Worm (Caenorhabditis elegans) whole organism, young adult: Measurements from ENCODE around the gene klp-3.

Source experiments
- B0035.1 ChIP-seq: sonication (generic microtip); optimal IDR thresholded peaks from 2 replicates; lab custom pipeline; 2016; ENCODE audit warnings: missing genetic modification characterization, mild to moderate bottlenecking, missing compliant biosample characterization, missing genotype, missing genetic modification reagents
- B0336.3 ChIP-seq: fragments of 200-800 bp; sonication (Bioruptor generic); IDR thresholded peaks from 2 replicates; pipeline ENCODE4 v1.3.6; 2022; ENCODE audit warnings: missing genetic modification characterization, missing compliant biosample characterization
- C06A6.2 ChIP-seq: fragments of 200-800 bp; sonication (Bioruptor generic); conservative IDR thresholded peaks from 2 replicates; pipeline ENCODE4 v1.3.6; 2022; ENCODE audit warnings: missing genetic modification characterization, missing compliant biosample characterization
- C17E4.6 ChIP-seq: fragments of 200-800 bp; sonication (Bioruptor generic); IDR thresholded peaks from 2 replicates; pipeline ENCODE4 v1.3.6; 2022; ENCODE audit warnings: missing genetic modification reagents, missing genetic modification characterization, missing compliant biosample characterization
- D2030.7 ChIP-seq: fragments of 200-800 bp; sonication (Bioruptor generic); IDR thresholded peaks from 2 replicates; pipeline ENCODE4 v1.3.6; 2022; ENCODE audit warnings: missing genetic modification reagents, missing genetic modification characterization, missing compliant biosample characterization
- F33H1.4 ChIP-seq: fragments of 200-800 bp; sonication (Bioruptor generic); IDR thresholded peaks from 2 replicates; pipeline ENCODE4 v1.3.6; 2022; ENCODE audit warnings: missing genetic modification reagents, missing genetic modification characterization, missing compliant biosample characterization
- F37B4.10 ChIP-seq: fragments of 200-800 bp; sonication (Bioruptor generic); IDR thresholded peaks from 2 replicates; pipeline ENCODE4 v1.3.6; 2022; ENCODE audit warnings: missing genetic modification characterization, missing compliant biosample characterization
- F55B11.4 ChIP-seq: sonication (generic microtip); optimal IDR thresholded peaks from 2 replicates; lab custom pipeline; 2016; ENCODE audit warnings: missing compliant biosample characterization, missing genetic modification characterization, borderline replicate concordance; ENCODE audit not compliant: insufficient read depth
- Y53F4B.3 ChIP-seq: fragments of 200-800 bp; sonication (Bioruptor generic); IDR thresholded peaks from 2 replicates; pipeline ENCODE4 v1.3.6; 2022; ENCODE audit warnings: missing genetic modification reagents, missing genetic modification characterization, missing compliant biosample characterization
- Y53G8AR.9 ChIP-seq: fragments of 200-800 bp; sonication (Bioruptor generic); conservative IDR thresholded peaks from 2 replicates; pipeline ENCODE4 v1.3.6; 2022; ENCODE audit warnings: missing genetic modification reagents, missing genetic modification characterization, missing compliant biosample characterization
- Y67H2A.10 ChIP-seq: fragments of 200-800 bp; sonication (Bioruptor generic); conservative IDR thresholded peaks from 2 replicates; pipeline ENCODE4 v1.3.6; 2022; ENCODE audit warnings: missing genetic modification reagents, missing genetic modification characterization, missing compliant biosample characterization
- attf-3 ChIP-seq: fragments of 200-800 bp; sonication (Bioruptor generic); conservative IDR thresholded peaks from 2 replicates; pipeline ENCODE4 v1.3.6; 2022; ENCODE audit warnings: missing genetic modification reagents, missing genetic modification characterization, missing compliant biosample characterization
- attf-5 ChIP-seq: fragments of 200-800 bp; sonication (Bioruptor generic); optimal IDR thresholded peaks from 2 replicates; lab custom pipeline; 2018; ENCODE audit warnings: mild to moderate bottlenecking, missing genetic modification characterization, missing compliant biosample characterization
- cebp-1 ChIP-seq, 2 experiments: fragments of 200-800 bp in 1 of 2; sonication (Bioruptor generic) in 1 of 2; sonication (generic microtip) in 1 of 2; IDR thresholded peaks in 1 of 2; optimal IDR thresholded peaks in 1 of 2; 2 replicates each; pipeline versions ENCODE4 v1.3.6 to Lab custom; 2017 to 2022; ENCODE audit warnings: missing compliant biosample characterization in 2 of 2, missing genetic modification characterization in 2 of 2, mild to moderate bottlenecking in 1 of 2, missing genetic modification reagents in 1 of 2, moderate library complexity in 1 of 2
- ceh-27 ChIP-seq: fragments of 200-800 bp; sonication (Bioruptor generic); optimal IDR thresholded peaks from 2 replicates; lab custom pipeline; 2018; ENCODE audit warnings: mild to moderate bottlenecking, missing genetic modification characterization, moderate library complexity, missing compliant biosample characterization
- die-1 ChIP-seq: sonication (generic microtip); optimal IDR thresholded peaks from 2 replicates; lab custom pipeline; 2016; ENCODE audit warnings: missing genotype, mild to moderate bottlenecking, missing genetic modification characterization, missing compliant biosample characterization
- dox-1 ChIP-seq: fragments of 200-800 bp; sonication (Bioruptor generic); IDR thresholded peaks from 2 replicates; pipeline ENCODE4 v1.3.6; 2022; ENCODE audit warnings: missing genetic modification reagents, missing genetic modification characterization, missing compliant biosample characterization
- dpff-1 ChIP-seq: sonication (generic microtip); optimal IDR thresholded peaks from 2 replicates; lab custom pipeline; 2017; ENCODE audit warnings: mild to moderate bottlenecking, missing genetic modification characterization, missing compliant biosample characterization
- dpl-1 ChIP-seq: fragments of 150-350 bp; optimal IDR thresholded peaks from 2 replicates; lab custom pipeline; 2014; ENCODE audit warnings: missing biosample characterization, missing genetic modification reagents, missing genetic modification characterization
- efl-1 ChIP-seq: fragments of 150-350 bp; optimal IDR thresholded peaks from 2 replicates; lab custom pipeline; 2014; ENCODE audit warnings: missing biosample characterization, missing genetic modification reagents, missing genetic modification characterization
- egl-18 ChIP-seq: fragments of 200-800 bp; sonication (Bioruptor generic); IDR thresholded peaks from 2 replicates; pipeline ENCODE4 v1.3.6; 2022; ENCODE audit warnings: missing genetic modification reagents, missing genetic modification characterization, missing compliant biosample characterization
- egrh-3 ChIP-seq: fragments of 200-800 bp; sonication (Bioruptor generic); IDR thresholded peaks from 2 replicates; pipeline ENCODE4 v1.3.6; 2022; ENCODE audit warnings: missing genetic modification reagents, missing genetic modification characterization, missing compliant biosample characterization
- fkh-3 ChIP-seq: sonication (generic microtip); optimal IDR thresholded peaks from 2 replicates; lab custom pipeline; 2016; ENCODE audit warnings: mild to moderate bottlenecking, missing genetic modification characterization, missing compliant biosample characterization
- hlh-12 ChIP-seq: sonication (generic microtip); optimal IDR thresholded peaks from 2 replicates; lab custom pipeline; 2016; ENCODE audit warnings: missing genetic modification characterization, missing compliant biosample characterization
- hmg-1.2 ChIP-seq: fragments of 200-800 bp; sonication (Bioruptor generic); IDR thresholded peaks from 2 replicates; pipeline ENCODE4 v1.3.6; 2022; ENCODE audit warnings: missing genetic modification reagents, missing genetic modification characterization, missing compliant biosample characterization
- hsf-1 ChIP-seq: fragments of 200-800 bp; sonication (Bioruptor generic); IDR thresholded peaks from 2 replicates; pipeline ENCODE4 v1.3.6; 2022; ENCODE audit warnings: missing genetic modification reagents, missing genetic modification characterization, missing compliant biosample characterization
- let-526 ChIP-seq: fragments of 200-800 bp; sonication (Bioruptor generic); IDR thresholded peaks from 2 replicates; pipeline ENCODE4 v1.3.6; 2022; ENCODE audit warnings: missing genetic modification reagents, missing genetic modification characterization, missing compliant biosample characterization
- let-607 ChIP-seq, 2 experiments: fragments of 200-800 bp in 1 of 2; sonication (Bioruptor generic) in 1 of 2; sonication (generic microtip) in 1 of 2; optimal IDR thresholded peaks; 2 replicates each; lab custom pipeline; 2016 to 2018; ENCODE audit warnings: mild to moderate bottlenecking in 2 of 2, missing compliant biosample characterization in 2 of 2, missing genetic modification characterization in 2 of 2, moderate library complexity in 2 of 2, missing genotype in 1 of 2
- lin-35 ChIP-seq, 3 experiments: fragments of 150-350 bp in 2 of 3; sonication (generic microtip) in 1 of 3; optimal IDR thresholded peaks; 2 replicates each; lab custom pipeline; 2014 to 2018; ENCODE audit warnings: missing biosample characterization in 3 of 3, missing genetic modification characterization in 3 of 3, missing genetic modification reagents in 3 of 3
- lin-54 ChIP-seq: fragments of 200-800 bp; sonication (Bioruptor generic); optimal IDR thresholded peaks from 2 replicates; lab custom pipeline; 2018; ENCODE audit warnings: mild to moderate bottlenecking, missing genetic modification characterization, missing compliant biosample characterization
- lsy-27 ChIP-seq: sonication (generic microtip); optimal IDR thresholded peaks from 2 replicates; lab custom pipeline; 2017; ENCODE audit warnings: missing genetic modification characterization, mild to moderate bottlenecking, missing compliant biosample characterization, antibody characterized with exemption, missing genotype, borderline replicate concordance; ENCODE audit not compliant: insufficient read depth
- madf-10 ChIP-seq: sonication (generic microtip); optimal IDR thresholded peaks from 2 replicates; lab custom pipeline; 2016; ENCODE audit warnings: mild to moderate bottlenecking, missing genetic modification characterization, missing compliant biosample characterization
- nfya-1 ChIP-seq: sonication (generic microtip); optimal IDR thresholded peaks from 2 replicates; lab custom pipeline; 2017; ENCODE audit warnings: antibody characterized with exemption, missing compliant biosample characterization, missing genetic modification characterization, borderline replicate concordance; ENCODE audit not compliant: insufficient read depth
- nhr-120 ChIP-seq: fragments of 200-800 bp; sonication (Bioruptor generic); IDR thresholded peaks from 2 replicates; pipeline ENCODE4 v1.3.6; 2022; ENCODE audit warnings: missing genetic modification characterization, missing compliant biosample characterization
- nhr-27 ChIP-seq: fragments of 200-800 bp; sonication (Bioruptor generic); optimal IDR thresholded peaks from 2 replicates; lab custom pipeline; 2018; ENCODE audit warnings: mild to moderate bottlenecking, missing genetic modification characterization, moderate library complexity, missing compliant biosample characterization
- nhr-80 ChIP-seq: sonication (generic microtip); optimal IDR thresholded peaks from 2 replicates; lab custom pipeline; 2016; ENCODE audit warnings: missing genetic modification characterization, missing compliant biosample characterization
- pha-4 ChIP-seq: fragments of 150-350 bp; sonication (generic microtip); optimal IDR thresholded peaks from 2 replicates; lab custom pipeline; 2014; ENCODE audit warnings: missing biosample characterization, missing genetic modification reagents, missing genetic modification characterization
- rpc-1 ChIP-seq, 2 experiments: fragments of 150-350 bp in 1 of 2; sonication (generic microtip) in 1 of 2; optimal IDR thresholded peaks; 2 replicates each; lab custom pipeline; 2014 to 2018; ENCODE audit warnings: missing biosample characterization in 1 of 2, missing genetic modification characterization in 1 of 2, missing genetic modification reagents in 1 of 2, missing genotype in 1 of 2
- sdz-38 ChIP-seq: sonication (generic microtip); optimal IDR thresholded peaks from 2 replicates; lab custom pipeline; 2016; ENCODE audit warnings: missing genotype, missing genetic modification characterization, missing compliant biosample characterization
- snpc-1.1 ChIP-seq: sonication (generic microtip); optimal IDR thresholded peaks from 2 replicates; lab custom pipeline; 2017; ENCODE audit warnings: missing genetic modification characterization, mild to moderate bottlenecking, missing compliant biosample characterization, antibody characterized with exemption, moderate library complexity, missing genotype, missing genetic modification reagents; ENCODE audit not compliant: insufficient read depth
- sptf-2 ChIP-seq: fragments of 200-800 bp; sonication (Bioruptor generic); optimal IDR thresholded peaks from 2 replicates; lab custom pipeline; 2018; ENCODE audit warnings: mild to moderate bottlenecking, missing genetic modification characterization, missing compliant biosample characterization
- tbp1 ChIP-seq: fragments of 200-800 bp; sonication (Bioruptor generic); optimal IDR thresholded peaks from 2 replicates; lab custom pipeline; 2018; ENCODE audit warnings: mild to moderate bottlenecking, missing genetic modification characterization, missing compliant biosample characterization
- xnd-1 ChIP-seq: sonication (generic microtip); optimal IDR thresholded peaks from 2 replicates; lab custom pipeline; 2016; ENCODE audit warnings: missing genotype, missing genetic modification reagents, missing genetic modification characterization, missing compliant biosample characterization
- zim-3 ChIP-seq: sonication (generic microtip); optimal IDR thresholded peaks from 2 replicates; lab custom pipeline; 2017; ENCODE audit warnings: mild to moderate bottlenecking, missing genetic modification characterization, moderate library complexity, missing compliant biosample characterization
- ztf-22 ChIP-seq: fragments of 200-800 bp; sonication (Bioruptor generic); optimal IDR thresholded peaks from 2 replicates; lab custom pipeline; 2018; ENCODE audit warnings: mild to moderate bottlenecking, missing genetic modification characterization, moderate library complexity, missing compliant biosample characterization

klp-3 gene

DNA sequence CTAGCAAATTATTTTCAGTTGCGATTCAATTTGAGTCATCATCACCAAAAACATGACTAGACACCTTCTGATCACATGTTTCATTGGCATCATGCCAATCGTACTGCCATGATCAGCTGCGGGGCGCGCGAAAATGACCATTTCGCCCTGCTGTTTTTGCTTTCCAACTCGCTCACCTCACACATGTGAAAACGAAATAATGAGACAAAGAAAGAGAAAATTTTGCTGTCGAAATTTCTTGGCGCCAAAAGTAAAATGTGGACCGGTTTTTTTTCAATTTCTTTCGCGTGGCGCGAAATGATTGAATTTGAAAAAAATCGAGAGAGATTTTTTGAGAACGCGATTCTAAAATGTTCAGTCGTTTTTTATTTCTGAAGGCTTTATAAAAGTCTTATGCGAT, 35.3 kb upstream of the klp-3 start:
- no peak for TF ChIP-seq lsy-27 (tag; lab: Kevin White, UChicago)
- TF ChIP-seq efl-1 (GFP tag; lab: Kevin White, UChicago), result peak; percentile 77

DNA sequence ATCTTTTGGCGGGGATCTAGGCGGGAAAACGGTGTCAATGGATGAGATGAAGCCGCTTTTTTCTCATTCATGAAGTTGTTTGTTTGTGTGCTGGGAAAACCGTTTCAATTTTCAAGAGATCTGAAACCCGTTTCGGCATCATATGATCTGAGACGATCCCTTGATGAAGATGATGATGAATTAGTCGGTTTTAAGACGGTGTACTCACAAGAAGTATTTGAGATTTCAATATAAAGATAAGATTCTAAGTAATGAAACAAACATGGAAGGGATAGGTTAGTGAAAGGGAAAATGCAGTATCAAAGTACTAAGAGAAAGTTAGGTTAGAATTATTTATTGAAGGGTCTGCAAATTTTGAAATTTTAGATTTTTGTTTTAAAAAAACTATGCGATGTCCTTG, 34.0 kb upstream of the klp-3 start:
- no peak for TF ChIP-seq Y67H2A.10
- TF ChIP-seq B0035.1 (tag; lab: Kevin White, UChicago), result no peak
- no peak for TF ChIP-seq zim-3
- no peak for TF ChIP-seq xnd-1 (tag; lab: Kevin White, UChicago)
- TF ChIP-seq Y53F4B.3 (GFP tag; lab: Robert Waterston, UW), result no peak
- no peak for TF ChIP-seq cebp-1 (GFP tag; IDR thresholded peaks at IDR 0.05; lab: Robert Waterston, UW)
- TF ChIP-seq cebp-1 (tag; optimal IDR thresholded peaks at IDR 0.05; lab: Kevin White, UChicago), result no peak
- TF ChIP-seq attf-5, result no peak
- no peak for TF ChIP-seq die-1 (tag; lab: Kevin White, UChicago)
- no peak for TF ChIP-seq egrh-3
- TF ChIP-seq C17E4.6 (GFP tag; lab: Robert Waterston, UW), result no peak
- TF ChIP-seq nfya-1 (tag; lab: Kevin White, UChicago), result no peak
- no peak for TF ChIP-seq Y53G8AR.9 (GFP tag; lab: Robert Waterston, UW)
- no peak for TF ChIP-seq lin-54 (GFP tag; lab: Kevin White, UChicago)
- no peak for TF ChIP-seq nhr-27 (tag; lab: Kevin White, UChicago)
- no peak for TF ChIP-seq fkh-3
- no peak for TF ChIP-seq efl-1 (GFP tag; lab: Kevin White, UChicago)

DNA sequence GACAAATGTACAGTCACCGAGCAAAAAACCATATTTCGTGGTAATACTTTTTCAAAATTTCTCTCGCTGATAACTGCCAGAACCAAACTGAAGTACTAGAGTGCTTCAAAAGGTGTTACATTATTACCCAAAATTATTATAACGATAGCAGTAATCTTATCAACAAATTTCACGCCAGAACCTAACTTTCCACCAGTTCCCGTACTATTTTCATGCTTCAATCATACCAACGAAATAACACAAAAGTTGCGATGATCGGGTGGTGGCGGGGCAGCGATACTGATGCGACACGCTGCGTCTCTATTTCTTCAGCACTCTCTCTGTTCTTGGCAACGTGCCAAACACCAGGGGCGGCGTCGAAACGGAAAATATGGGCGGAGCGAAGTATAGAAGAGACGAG, 33.2 kb upstream of the klp-3 start:
- peak; percentile 99 for TF ChIP-seq nhr-80
- TF ChIP-seq tbp1 (GFP tag; lab: Kevin White, UChicago), result peak; percentile 5
- TF ChIP-seq die-1 (tag; lab: Kevin White, UChicago), result no peak
- peak; percentile 59 to 61 for TF ChIP-seq let-607 (tag; optimal IDR thresholded peaks at IDR 0.05; lab: Kevin White, UChicago)
- no peak for TF ChIP-seq ceh-27 (GFP tag; lab: Kevin White, UChicago)
- TF ChIP-seq dpl-1 (GFP tag; lab: Kevin White, UChicago), result no peak
- no peak for TF ChIP-seq F33H1.4
- no peak for TF ChIP-seq sdz-38
- no peak for TF ChIP-seq dpff-1
- peak; percentile 37 for TF ChIP-seq pha-4 (tag; lab: Kevin White, UChicago)
- no peak for TF ChIP-seq attf-3
- peak; percentile 87 for TF ChIP-seq hmg-1.2 (GFP tag; lab: Robert Waterston, UW)
- no peak for TF ChIP-seq C06A6.2 (GFP tag; lab: Robert Waterston, UW)
- TF ChIP-seq egl-18, result no peak
- TF ChIP-seq hsf-1 (GFP tag; lab: Robert Waterston, UW), result no peak
- no peak for TF ChIP-seq F37B4.10 (GFP tag; lab: Robert Waterston, UW)
- no peak for TF ChIP-seq lin-35 (GFP tag; optimal IDR thresholded peaks at IDR 0.05; lab: Kevin White, UChicago)
- TF ChIP-seq madf-10 (tag; lab: Kevin White, UChicago), result peak; percentile 3
- TF ChIP-seq nhr-120 (GFP tag; lab: Robert Waterston, UW), result no peak
- TF ChIP-seq let-526, result no peak
- peak; percentile 41 for TF ChIP-seq ztf-22 (GFP tag; lab: Kevin White, UChicago)
- TF ChIP-seq B0336.3, result peak; percentile 59; the same call in 1 of the 2 replicates
- TF ChIP-seq snpc-1.1 (tag; lab: Kevin White, UChicago), result no peak
- TF ChIP-seq sptf-2, result no peak
- TF ChIP-seq hlh-12 (tag; lab: Kevin White, UChicago), result no peak
- no peak for TF ChIP-seq F55B11.4 (tag; lab: Kevin White, UChicago)
- no peak; the same call in 1 of the 2 replicates for TF ChIP-seq dox-1 (GFP tag; lab: Robert Waterston, UW)
- TF ChIP-seq D2030.7, result no peak
- no peak for TF ChIP-seq cebp-1 (GFP tag; IDR thresholded peaks at IDR 0.05; lab: Robert Waterston, UW)
- peak; percentile 58 for TF ChIP-seq cebp-1 (tag; optimal IDR thresholded peaks at IDR 0.05; lab: Kevin White, UChicago)
- TF ChIP-seq rpc-1 (optimal IDR thresholded peaks at IDR 0.05; lab: Kevin White, UChicago), result no peak
- TF ChIP-seq rpc-1 (tag; optimal IDR thresholded peaks at IDR 0.05; lab: Kevin White, UChicago), result no peak
